Fruit fly (Drosophila melanogaster) whole organism, embryonic: ENCODE results near the gene PAN3.
A peak's percentile ranks its signal among the peaks of the same experiment; 100 is the strongest.

Source experiments
- CG10366 ChIP-seq: fragments of 200-800 bp; sonication (Bioruptor generic); IDR thresholded peaks from 2 replicates; pipeline ENCODE4 v1.3.6; 2022; ENCODE audit warnings: missing biosample characterization, missing genetic modification characterization
- CG11504 ChIP-seq: fragments of 200-800 bp; sonication (Bioruptor generic); optimal IDR thresholded peaks from 3 replicates; lab custom pipeline; 2019; ENCODE audit warnings: missing biosample characterization, mild to moderate bottlenecking, missing genetic modification characterization, moderate library complexity
- CG12104 ChIP-seq: fragments of 200-800 bp; sonication (Bioruptor generic); optimal IDR thresholded peaks from 3 replicates; lab custom pipeline; 2016; ENCODE audit warnings: missing biosample characterization, missing genetic modification characterization
- CG12769 ChIP-seq: fragments of 200-800 bp; sonication (Bioruptor generic); optimal IDR thresholded peaks from 2 replicates; lab custom pipeline; 2019; ENCODE audit warnings: missing biosample characterization, mild to moderate bottlenecking, missing genetic modification characterization, moderate library complexity
- CG15011 ChIP-seq: fragments of 200-800 bp; sonication (Bioruptor generic); optimal IDR thresholded peaks from 3 replicates; lab custom pipeline; 2018; ENCODE audit warnings: missing biosample characterization, mild to moderate bottlenecking, missing genetic modification characterization
- CG15514 ChIP-seq: fragments of 200-800 bp; sonication (Bioruptor generic); optimal IDR thresholded peaks from 3 replicates; lab custom pipeline; 2017; ENCODE audit warnings: missing biosample characterization, missing genetic modification characterization, mild to moderate bottlenecking, moderate library complexity, missing genetic modification reagents
- CG15696 ChIP-seq: fragments of 200-800 bp; sonication (Bioruptor generic); optimal IDR thresholded peaks from 2 replicates; lab custom pipeline; 2019; ENCODE audit warnings: missing biosample characterization, mild to moderate bottlenecking, missing genetic modification characterization, moderate library complexity
- CG18764 ChIP-seq: fragments of 200-800 bp; sonication (Bioruptor generic); optimal IDR thresholded peaks from 3 replicates; lab custom pipeline; 2016; ENCODE audit warnings: missing biosample characterization, missing genetic modification characterization
- CG2202 ChIP-seq: fragments of 200-800 bp; sonication (Bioruptor generic); optimal IDR thresholded peaks from 2 replicates; lab custom pipeline; 2018; ENCODE audit warnings: missing biosample characterization, mild to moderate bottlenecking, missing genetic modification characterization
- CG2678 ChIP-seq: fragments of 200-800 bp; sonication (Bioruptor generic); optimal IDR thresholded peaks from 3 replicates; lab custom pipeline; 2019; ENCODE audit warnings: missing biosample characterization, mild to moderate bottlenecking, missing genetic modification characterization, moderate library complexity
- CG32532 ChIP-seq: fragments of 200-800 bp; sonication (Bioruptor generic); IDR thresholded peaks from 2 replicates; pipeline ENCODE4 v1.3.6; 2022; ENCODE audit warnings: missing biosample characterization, missing genetic modification characterization
- CG33213 ChIP-seq: fragments of 200-800 bp; sonication (Bioruptor generic); optimal IDR thresholded peaks from 3 replicates; lab custom pipeline; 2016; ENCODE audit warnings: missing biosample characterization, missing genetic modification characterization
- CG43689 ChIP-seq: fragments of 200-800 bp; sonication (Bioruptor generic); IDR thresholded peaks from 2 replicates; pipeline ENCODE4 v1.3.6; 2022; ENCODE audit warnings: missing biosample characterization, missing genetic modification characterization
- CG6791 ChIP-seq: fragments of 200-800 bp; sonication (Bioruptor generic); IDR thresholded peaks from 3 replicates; pipeline ENCODE4 v1.3.6; 2022; ENCODE audit warnings: missing biosample characterization, missing genetic modification characterization; ENCODE audit not compliant: partially characterized antibody
- CG6854 ChIP-seq: fragments of 200-800 bp; sonication (Bioruptor generic); optimal IDR thresholded peaks from 3 replicates; lab custom pipeline; 2017; ENCODE audit warnings: missing biosample characterization, mild to moderate bottlenecking, missing genetic modification characterization
- CG7786 ChIP-seq: fragments of 200-800 bp; sonication (Bioruptor generic); optimal IDR thresholded peaks from 2 replicates; lab custom pipeline; 2016; ENCODE audit warnings: missing biosample characterization, missing genetic modification characterization
- CG7963 ChIP-seq: fragments of 200-800 bp; sonication (Bioruptor generic); IDR thresholded peaks from 3 replicates; pipeline ENCODE4 v1.3.6; 2022; ENCODE audit warnings: missing biosample characterization, missing genetic modification characterization; ENCODE audit not compliant: partially characterized antibody
- CG8281 ChIP-seq: fragments of 200-800 bp; sonication (Bioruptor generic); optimal IDR thresholded peaks from 2 replicates; lab custom pipeline; 2018; ENCODE audit warnings: missing biosample characterization, mild to moderate bottlenecking, missing genetic modification characterization, moderate library complexity
- HHEX ChIP-seq: fragments of 200-800 bp; sonication (Bioruptor generic); optimal IDR thresholded peaks from 3 replicates; lab custom pipeline; 2017; ENCODE audit warnings: missing biosample characterization, mild to moderate bottlenecking, missing genetic modification characterization, missing genetic modification reagents
- NC2β ChIP-seq: fragments of 200-800 bp; sonication (Bioruptor generic); optimal IDR thresholded peaks from 2 replicates; lab custom pipeline; 2016; ENCODE audit warnings: missing biosample characterization, missing genetic modification characterization
- Oli ChIP-seq: fragments of 200-800 bp; sonication (Bioruptor generic); optimal IDR thresholded peaks from 2 replicates; lab custom pipeline; 2018; ENCODE audit warnings: missing biosample characterization, mild to moderate bottlenecking, missing genetic modification characterization, moderate library complexity
- Sry-β ChIP-seq: fragments of 200-800 bp; sonication (Bioruptor generic); optimal IDR thresholded peaks from 2 replicates; lab custom pipeline; 2018; ENCODE audit warnings: missing biosample characterization, mild to moderate bottlenecking, missing genetic modification characterization, moderate library complexity
- Ssrp ChIP-seq: fragments of 200-800 bp; sonication (Bioruptor generic); optimal IDR thresholded peaks from 2 replicates; lab custom pipeline; 2018; ENCODE audit warnings: missing biosample characterization, mild to moderate bottlenecking, missing genetic modification characterization, moderate library complexity
- az2 ChIP-seq: fragments of 200-800 bp; sonication (Bioruptor generic); optimal IDR thresholded peaks from 3 replicates; lab custom pipeline; 2016; ENCODE audit warnings: missing biosample characterization, missing genetic modification characterization
- cad ChIP-seq: fragments of >200 bp; optimal IDR thresholded peaks from 2 replicates; lab custom pipeline; 2017; ENCODE audit warnings: missing biosample characterization, missing genetic modification characterization
- chn ChIP-seq: fragments of 200-800 bp; sonication (Bioruptor generic); optimal IDR thresholded peaks from 2 replicates; lab custom pipeline; 2016; ENCODE audit warnings: missing biosample characterization, missing genetic modification characterization
- dm ChIP-seq: fragments of 200-800 bp; sonication (Bioruptor generic); optimal IDR thresholded peaks from 3 replicates; lab custom pipeline; 2016; ENCODE audit warnings: missing biosample characterization, missing genetic modification characterization
- dysf ChIP-seq: fragments of 200-800 bp; sonication (Bioruptor generic); IDR thresholded peaks from 3 replicates; pipeline ENCODE4 v1.3.6; 2022; ENCODE audit warnings: missing biosample characterization, missing genetic modification characterization
- en ChIP-seq: fragments of 200-800 bp; sonication (Bioruptor generic); optimal IDR thresholded peaks from 2 replicates; lab custom pipeline; 2016; ENCODE audit warnings: missing biosample characterization, missing genetic modification characterization
- esg ChIP-seq: fragments of 200-800 bp; sonication (Bioruptor generic); conservative IDR thresholded peaks from 2 replicates; pipeline ENCODE4 v1.3.6; 2022; ENCODE audit warnings: missing biosample characterization, missing genetic modification characterization
- gem ChIP-seq: fragments of 200-800 bp; sonication (Bioruptor generic); optimal IDR thresholded peaks from 2 replicates; lab custom pipeline; 2019; ENCODE audit warnings: missing biosample characterization, mild to moderate bottlenecking, missing genetic modification characterization, moderate library complexity
- grau ChIP-seq: fragments of 200-800 bp; optimal IDR thresholded peaks from 3 replicates; lab custom pipeline; 2019; ENCODE audit warnings: missing biosample characterization, mild to moderate bottlenecking, missing genetic modification characterization, moderate library complexity
- hb ChIP-seq: fragments of 200-800 bp; sonication (Bioruptor generic); IDR thresholded peaks from 3 replicates; pipeline ENCODE4 v1.3.6; 2022; ENCODE audit warnings: missing biosample characterization, missing genetic modification characterization; ENCODE audit not compliant: partially characterized antibody
- her ChIP-seq: fragments of 200-800 bp; sonication (Bioruptor generic); optimal IDR thresholded peaks from 2 replicates; lab custom pipeline; 2016; ENCODE audit warnings: missing biosample characterization, missing genetic modification characterization
- inv ChIP-seq: fragments of 200-800 bp; sonication (Bioruptor generic); IDR thresholded peaks from 2 replicates; pipeline ENCODE4 v1.3.6; 2022; ENCODE audit warnings: missing biosample characterization, missing genetic modification characterization; ENCODE audit not compliant: partially characterized antibody
- knrl ChIP-seq: fragments of 200-800 bp; sonication (Bioruptor generic); IDR thresholded peaks from 3 replicates; pipeline ENCODE4 v1.3.6; 2022; ENCODE audit warnings: missing biosample characterization, missing genetic modification characterization; ENCODE audit not compliant: partially characterized antibody
- lab ChIP-seq: fragments of 200-800 bp; sonication (Bioruptor generic); optimal IDR thresholded peaks from 3 replicates; lab custom pipeline; 2017; ENCODE audit warnings: missing biosample characterization, missing genetic modification characterization, mild to moderate bottlenecking, moderate library complexity, missing genetic modification reagents
- mld ChIP-seq: fragments of 200-800 bp; sonication (Bioruptor generic); IDR thresholded peaks from 3 replicates; pipeline ENCODE4 v1.3.6; 2022; ENCODE audit warnings: missing biosample characterization, missing genetic modification characterization; ENCODE audit not compliant: partially characterized antibody
- pita ChIP-seq: fragments of 200-800 bp; sonication (Bioruptor generic); optimal IDR thresholded peaks from 2 replicates; lab custom pipeline; 2017; ENCODE audit warnings: missing biosample characterization, mild to moderate bottlenecking, missing genetic modification characterization
- prd ChIP-seq, 3 experiments: fragments of >200 bp in 2 of 3; fragments of 200-800 bp in 1 of 3; sonication (Bioruptor generic) in 1 of 3; optimal IDR thresholded peaks in 2 of 3; IDR thresholded peaks in 1 of 3; 2 replicates in 2 of 3; 3 replicates in 1 of 3; pipeline versions ENCODE4 v1.3.6 to Lab custom; 2017 to 2022; ENCODE audit warnings: missing biosample characterization in 1 of 3, missing genetic modification characterization in 1 of 3
- pzg ChIP-seq: fragments of 200-800 bp; sonication (Bioruptor generic); optimal IDR thresholded peaks from 3 replicates; lab custom pipeline; 2018; ENCODE audit warnings: missing biosample characterization, mild to moderate bottlenecking, missing genetic modification characterization, moderate library complexity
- stc ChIP-seq: fragments of 200-800 bp; sonication (Bioruptor generic); IDR thresholded peaks from 2 replicates; pipeline ENCODE4 v1.3.6; 2022; ENCODE audit warnings: missing biosample characterization, missing genetic modification characterization
- tna ChIP-seq: fragments of 200-800 bp; sonication (Bioruptor generic); IDR thresholded peaks from 2 replicates; pipeline ENCODE4 v1.3.6; 2022; ENCODE audit warnings: missing biosample characterization, missing genetic modification characterization; ENCODE audit not compliant: partially characterized antibody
- unpg ChIP-seq: fragments of 200-800 bp; sonication (Bioruptor generic); optimal IDR thresholded peaks from 3 replicates; lab custom pipeline; 2018; ENCODE audit warnings: missing biosample characterization, mild to moderate bottlenecking, missing genetic modification characterization, moderate library complexity
- wor ChIP-seq: fragments of 200-800 bp; sonication (Bioruptor generic); IDR thresholded peaks from 2 replicates; pipeline ENCODE4 v1.3.6; 2022; ENCODE audit warnings: missing biosample characterization, missing genetic modification characterization
- zen ChIP-seq: fragments of 200-800 bp; sonication (Bioruptor generic); optimal IDR thresholded peaks from 3 replicates; lab custom pipeline; 2018; ENCODE audit warnings: missing biosample characterization, mild to moderate bottlenecking, missing genetic modification characterization, moderate library complexity

PAN3 gene

dm6 chr3L:3070274-3071204 lies at the start of gene PAN3, which contains the start of gene CG32486 (continued):
- no peak for TF ChIP-seq CG8281 (tag; lab: Kevin White, UChicago)
- peak; percentile 56 for TF ChIP-seq grau (tag; lab: Kevin White, UChicago)
- TF ChIP-seq prd (optimal IDR thresholded peaks at IDR 0.05; lab: Kevin White, UChicago) = no peak
- TF ChIP-seq prd (GFP tag; IDR thresholded peaks at IDR 0.05; lab: Robert Waterston, UW) = peak; percentile 21; the same call in 1 of the 3 replicates
- TF ChIP-seq CG6854 (GFP tag; lab: Kevin White, UChicago) = peak; percentile 70
- no peak for TF ChIP-seq az2
- peak; percentile 70 for TF ChIP-seq her (GFP tag; lab: Kevin White, UChicago)
- peak; percentile 42 for TF ChIP-seq CG2678
- peak; percentile 68; the same call in 2 of the 3 replicates for TF ChIP-seq hb
- no peak for TF ChIP-seq esg (GFP tag; lab: Robert Waterston, UW)
- TF ChIP-seq NC2β = peak; percentile 59
- no peak for TF ChIP-seq Sry-β
- TF ChIP-seq CG18764 (GFP tag; lab: Kevin White, UChicago) = peak; percentile 26
- TF ChIP-seq CG15011 = peak; percentile 11
- TF ChIP-seq CG6791 (GFP tag; lab: Robert Waterston, UW) = peak; percentile 83
- peak; percentile 76 for TF ChIP-seq pita
- TF ChIP-seq dm (GFP tag; lab: Kevin White, UChicago) = peak; percentile 15
- 0 out of 3 replicates have a peak, but pooled peaks have one; percentile 31 for TF ChIP-seq mld (GFP tag; lab: Robert Waterston, UW)
- TF ChIP-seq CG11504 (tag; lab: Kevin White, UChicago) = peak; percentile 61
- peak; percentile 54 for TF ChIP-seq gem (tag; lab: Kevin White, UChicago)
- TF ChIP-seq dysf (GFP tag; lab: Robert Waterston, UW) = peak; percentile 5; the same call in 1 of the 3 replicates
- peak; percentile 40 for TF ChIP-seq unpg (GFP tag; lab: Kevin White, UChicago)
- peak; percentile 48 for TF ChIP-seq CG33213 (GFP tag; lab: Kevin White, UChicago)
- peak; percentile 86 for TF ChIP-seq knrl
- TF ChIP-seq Oli (tag; lab: Kevin White, UChicago) = peak; percentile 9
- TF ChIP-seq CG7963 (GFP tag; lab: Robert Waterston, UW) = peak; percentile 69
- TF ChIP-seq HHEX (GFP tag; lab: Kevin White, UChicago) = peak; percentile 47
- peak; percentile 52 for TF ChIP-seq zen (tag; lab: Kevin White, UChicago)
- TF ChIP-seq CG10366 (GFP tag; lab: Robert Waterston, UW) = no peak; the same call in 1 of the 2 replicates
- TF ChIP-seq chn (GFP tag; lab: Kevin White, UChicago) = peak; percentile 19
- TF ChIP-seq CG12104 = no peak
- TF ChIP-seq tna (GFP tag; lab: Robert Waterston, UW) = peak; percentile 56
- no peak for TF ChIP-seq wor
- TF ChIP-seq Ssrp = peak; percentile 1
- peak; percentile 31 for TF ChIP-seq CG2202
- peak; percentile 85 for TF ChIP-seq inv (GFP tag; lab: Robert Waterston, UW)
- TF ChIP-seq CG15696 = peak; percentile 17
- TF ChIP-seq CG7786 (GFP tag; lab: Kevin White, UChicago) = no peak
- peak; percentile 84 for TF ChIP-seq CG12769 (tag; lab: Kevin White, UChicago)
- TF ChIP-seq lab (GFP tag; lab: Kevin White, UChicago) = peak; percentile 80
- TF ChIP-seq CG43689 (GFP tag; lab: Robert Waterston, UW) = no peak
- TF ChIP-seq stc = peak; percentile 64; the same call in 1 of the 2 replicates
- peak; percentile 40 for TF ChIP-seq cad
- no peak for TF ChIP-seq en (GFP tag; lab: Kevin White, UChicago)
- TF ChIP-seq CG15514 (GFP tag; lab: Kevin White, UChicago) = peak; percentile 70
- TF ChIP-seq CG32532 (GFP tag; lab: Robert Waterston, UW) = peak; percentile 66
- TF ChIP-seq pzg = peak; percentile 97
